In genomic region chr2L:18906615-18907014, dm6 we compare ENCODE assay signal across 3 fruit fly cellular contexts.
A peak's percentile ranks its signal among the peaks of the same experiment; 100 is the strongest.
TF ChIP-seq lines count a peak whose summit lies in the region.

No protein-coding gene starts in this region.

- no peak for TF ChIP-seq CTCF in whole organism, embryonic (GFP tag; optimal IDR thresholded peaks at IDR 0.05; lab: Kevin White, UChicago)

TF ChIP-seq in whole organism, embryonic, 481 proteins besides CTCF, POLR2A, EP300 and RAD21 (continues in another document):
- no peak for TF ChIP-seq cato (GFP tag; optimal IDR thresholded peaks at IDR 0.05; lab: Kevin White, UChicago; ENCODE audit: borderline replicate concordance)
- no peak for TF ChIP-seq CG10321 (GFP tag; IDR thresholded peaks at IDR 0.05; lab: Robert Waterston, UW)
- peak; percentile 21 for TF ChIP-seq CG18599 (GFP tag; optimal IDR thresholded peaks at IDR 0.05; lab: Kevin White, UChicago)
- TF ChIP-seq vvl (GFP tag; IDR thresholded peaks at IDR 0.05; lab: Robert Waterston, UW) = peak; percentile 69
- no peak for TF ChIP-seq CG13424 (tag; optimal IDR thresholded peaks at IDR 0.05; lab: Kevin White, UChicago)
- no peak for TF ChIP-seq BEAF-32 (GFP tag; optimal IDR thresholded peaks at IDR 0.05; lab: Kevin White, UChicago)
- peak; percentile 60; the same call in 2 of the 3 replicates for TF ChIP-seq dysf (GFP tag; IDR thresholded peaks at IDR 0.05; lab: Robert Waterston, UW)
- no peak for TF ChIP-seq dpn (GFP tag; optimal IDR thresholded peaks at IDR 0.05; lab: Kevin White, UChicago)
- no peak for TF ChIP-seq CG11093 (GFP tag; IDR thresholded peaks at IDR 0.05; lab: Robert Waterston, UW)
- no peak for TF ChIP-seq her (GFP tag; optimal IDR thresholded peaks at IDR 0.05; lab: Kevin White, UChicago)
- TF ChIP-seq CG6254 (GFP tag; optimal IDR thresholded peaks at IDR 0.05; lab: Kevin White, UChicago) = peak; percentile 52
- TF ChIP-seq CG15601 (tag; optimal IDR thresholded peaks at IDR 0.05; lab: Kevin White, UChicago) = peak; percentile 57
- TF ChIP-seq Doc2 (GFP tag; IDR thresholded peaks at IDR 0.05; lab: Robert Waterston, UW) = no peak
- no peak for TF ChIP-seq Nf-YB (GFP tag; optimal IDR thresholded peaks at IDR 0.05; lab: Kevin White, UChicago)
- no peak for TF ChIP-seq C15 (GFP tag; IDR thresholded peaks at IDR 0.05; lab: Robert Waterston, UW)
- no peak for TF ChIP-seq grn (GFP tag; optimal IDR thresholded peaks at IDR 0.05; lab: Kevin White, UChicago)
- TF ChIP-seq CG2889 (GFP tag; IDR thresholded peaks at IDR 0.05; lab: Robert Waterston, UW) = no peak
- no peak for TF ChIP-seq Opbp (GFP tag; IDR thresholded peaks at IDR 0.05; lab: Robert Waterston, UW; ENCODE audit: partially characterized antibody)
- no peak for TF ChIP-seq sna (GFP tag; IDR thresholded peaks at IDR 0.05; lab: Robert Waterston, UW; ENCODE audit: partially characterized antibody)
- TF ChIP-seq CG3847 (GFP tag; IDR thresholded peaks at IDR 0.05; lab: Robert Waterston, UW) = no peak
- no peak for TF ChIP-seq p53 (GFP tag; optimal IDR thresholded peaks at IDR 0.05; lab: Kevin White, UChicago)
- no peak for TF ChIP-seq Ets97D (GFP tag; optimal IDR thresholded peaks at IDR 0.05; lab: Kevin White, UChicago)
- peak; percentile 53 for TF ChIP-seq CG17359 (tag; optimal IDR thresholded peaks at IDR 0.05; lab: Kevin White, UChicago)
- TF ChIP-seq repo (GFP tag; optimal IDR thresholded peaks at IDR 0.05; lab: Kevin White, UChicago) = no peak
- peak; percentile 57 for TF ChIP-seq CG2678 (tag; optimal IDR thresholded peaks at IDR 0.05; lab: Kevin White, UChicago)
- TF ChIP-seq usp (GFP tag; optimal IDR thresholded peaks at IDR 0.05; lab: Kevin White, UChicago) = no peak
- no peak for TF ChIP-seq CG11695 (GFP tag; IDR thresholded peaks at IDR 0.05; lab: Robert Waterston, UW)
- no peak for TF ChIP-seq ap (GFP tag; IDR thresholded peaks at IDR 0.05; lab: Robert Waterston, UW)
- peak; percentile 59 for TF ChIP-seq dmrt99B (tag; optimal IDR thresholded peaks at IDR 0.05; lab: Kevin White, UChicago)
- TF ChIP-seq zen (tag; optimal IDR thresholded peaks at IDR 0.05; lab: Kevin White, UChicago) = peak; percentile 35
- TF ChIP-seq Hand (GFP tag; optimal IDR thresholded peaks at IDR 0.05; lab: Kevin White, UChicago) = no peak

TF ChIP-seq in whole organism, prepupa, 60 proteins besides CTCF, POLR2A, EP300 and RAD21:
- TF ChIP-seq Eip78C (GFP tag; lab: Kevin White, UChicago) (peak; percentile 32), svp (GFP tag; lab: Kevin White, UChicago) (no peak), Blimp-1 (GFP tag; optimal IDR thresholded peaks at IDR 0.05; lab: Kevin White, UChicago) (no peak), CG11762 (GFP tag; optimal IDR thresholded peaks at IDR 0.05; lab: Kevin White, UChicago; ENCODE audit: insufficient read depth) (no peak), Smox (GFP tag; optimal IDR thresholded peaks at IDR 0.05; lab: Kevin White, UChicago) (no peak), net (GFP tag; optimal IDR thresholded peaks at IDR 0.05; lab: Kevin White, UChicago) (no peak), dac (GFP tag; optimal IDR thresholded peaks at IDR 0.05; lab: Kevin White, UChicago) (no peak)

TF ChIP-seq in whole organism, pupa, 21 proteins besides CTCF, POLR2A, EP300 and RAD21:
- TF ChIP-seq CG17806 (tag; optimal IDR thresholded peaks at IDR 0.05; lab: Kevin White, UChicago) (peak; percentile 9), CG14655 (GFP tag; optimal IDR thresholded peaks at IDR 0.05; lab: Kevin White, UChicago) (peak; percentile 45), gl (tag; optimal IDR thresholded peaks at IDR 0.05; lab: Kevin White, UChicago) (no peak)

Comparison
In these comparisons a context has a peak if more than half of its experiments do, and no peak if none do; other contexts are left out.
1. Of the 7 proteins assayed by ChIP-seq in both whole organism, embryonic and whole organism, prepupa: peak only in whole organism, embryonic: Blimp-1; only in whole organism, prepupa: none; in both: none; in neither: 6.